Worm (Caenorhabditis elegans): ENCODE data around the gene phf-30.

phf-30 gene

ce11 chrV:8500348-8500747 is 31.5 kb downstream of the phf-30 start (continued):
- TF ChIP-seq F37B4.10 (GFP tag; IDR thresholded peaks at IDR 0.05), result peak; percentile 99
- peak; percentile 99 for TF ChIP-seq bed-1 (GFP tag; IDR thresholded peaks at IDR 0.05)
- TF ChIP-seq somi-1 (GFP tag; optimal IDR thresholded peaks at IDR 0.05), result peak; percentile 99
- peak; percentile 89 for TF ChIP-seq ztf-18 (tag; optimal IDR thresholded peaks at IDR 0.05)
- TF ChIP-seq mes-4 (tag; optimal IDR thresholded peaks at IDR 0.05), result peak; percentile 96
- peak; percentile 91 for TF ChIP-seq F22D6.2 (tag; optimal IDR thresholded peaks at IDR 0.05)
- TF ChIP-seq ztf-28 (GFP tag; IDR thresholded peaks at IDR 0.05), result peak; percentile 98
- peak; percentile 100 for TF ChIP-seq tbp1 (GFP tag; optimal IDR thresholded peaks at IDR 0.05)
- peak; percentile 100 for TF ChIP-seq ceh-58 (GFP tag; IDR thresholded peaks at IDR 0.05)
- TF ChIP-seq athp-1 (tag; optimal IDR thresholded peaks at IDR 0.05), result peak; percentile 100
- TF ChIP-seq zim-3 (tag; optimal IDR thresholded peaks at IDR 0.05), result peak; percentile 100
- peak; percentile 99 for TF ChIP-seq B0336.3 (GFP tag; IDR thresholded peaks at IDR 0.05)
- peak; percentile 100 for TF ChIP-seq F52B5.7 (tag; optimal IDR thresholded peaks at IDR 0.05)
- peak; percentile 99 for TF ChIP-seq die-1 (tag; optimal IDR thresholded peaks at IDR 0.05)
- TF ChIP-seq ama-1 (optimal IDR thresholded peaks at IDR 0.05), result peak; percentile 59
- peak; percentile 96 to 97 for TF ChIP-seq ama-1 (GFP tag; optimal IDR thresholded peaks at IDR 0.05)
- TF ChIP-seq hlh-26 (GFP tag; conservative IDR thresholded peaks at IDR 0.05), result peak; percentile 85
- TF ChIP-seq ceh-91 (GFP tag; IDR thresholded peaks at IDR 0.05), result peak; percentile 78
- TF ChIP-seq hmg-20 (GFP tag; IDR thresholded peaks at IDR 0.05), result peak; percentile 98
- TF ChIP-seq Y53F4B.3 (GFP tag; IDR thresholded peaks at IDR 0.05), result peak; percentile 94
- peak; percentile 62 for TF ChIP-seq lsy-27 (tag; optimal IDR thresholded peaks at IDR 0.05; ENCODE audit: borderline replicate concordance, insufficient read depth)
- peak; percentile 97 for TF ChIP-seq ZK185.1 (tag; optimal IDR thresholded peaks at IDR 0.05; ENCODE audit: poor library complexity, severe bottlenecking)
- peak; percentile 96 for TF ChIP-seq B0035.1 (tag; optimal IDR thresholded peaks at IDR 0.05)
- TF ChIP-seq rec-8 (tag; optimal IDR thresholded peaks at IDR 0.05), result peak; percentile 96 to 99
- TF ChIP-seq repo-1 (tag; optimal IDR thresholded peaks at IDR 0.05), result peak; percentile 100
- peak; percentile 98 for TF ChIP-seq rpc-1 (optimal IDR thresholded peaks at IDR 0.05)
- peak; percentile 100 for TF ChIP-seq rpc-1 (tag; optimal IDR thresholded peaks at IDR 0.05)
- TF ChIP-seq atf-7 (tag; optimal IDR thresholded peaks at IDR 0.05), result peak; percentile 98
- TF ChIP-seq him-1 (tag; optimal IDR thresholded peaks at IDR 0.05), result peak; percentile 100
- TF ChIP-seq nhr-120 (GFP tag; IDR thresholded peaks at IDR 0.05), result peak; percentile 100
- TF ChIP-seq B0019.2 (GFP tag; conservative IDR thresholded peaks at IDR 0.05), result peak; percentile 92
- peak; percentile 89 for TF ChIP-seq Y67H2A.10 (GFP tag; conservative IDR thresholded peaks at IDR 0.05)
- peak; percentile 100 for TF ChIP-seq chd-7 (tag; optimal IDR thresholded peaks at IDR 0.05)
- TF ChIP-seq pha-4 (tag; optimal IDR thresholded peaks at IDR 0.05), result no peak
- peak; percentile 98 for TF ChIP-seq pbrm-1 (GFP tag; IDR thresholded peaks at IDR 0.05)
- peak; percentile 100 for TF ChIP-seq ztf-25 (GFP tag; IDR thresholded peaks at IDR 0.05)
- peak; percentile 97 for TF ChIP-seq F39B2.1 (GFP tag; IDR thresholded peaks at IDR 0.05)
- peak; percentile 77 for TF ChIP-seq F33H1.4 (GFP tag; IDR thresholded peaks at IDR 0.05)
- TF ChIP-seq madf-8 (GFP tag; conservative IDR thresholded peaks at IDR 0.05), result peak; percentile 84
- TF ChIP-seq madf-6 (GFP tag; IDR thresholded peaks at IDR 0.05), result peak; percentile 94
- peak; percentile 99 for TF ChIP-seq C17E4.6 (GFP tag; IDR thresholded peaks at IDR 0.05)
- peak; percentile 96 for TF ChIP-seq madf-3 (GFP tag; IDR thresholded peaks at IDR 0.05)
- TF ChIP-seq lin-54 (GFP tag; optimal IDR thresholded peaks at IDR 0.05), result peak; percentile 97
- TF ChIP-seq snpc-1.3 (tag; optimal IDR thresholded peaks at IDR 0.05; ENCODE audit: insufficient read depth), result peak; percentile 98
- peak; percentile 55 for TF ChIP-seq F55B11.4 (tag; optimal IDR thresholded peaks at IDR 0.05; ENCODE audit: borderline replicate concordance, insufficient read depth)
- peak; percentile 80 for TF ChIP-seq attf-3 (GFP tag; conservative IDR thresholded peaks at IDR 0.05)
- TF ChIP-seq Y79H2A.3 (GFP tag; conservative IDR thresholded peaks at IDR 0.05), result peak; percentile 98
- TF ChIP-seq T26A5.8 (tag; optimal IDR thresholded peaks at IDR 0.05), result peak; percentile 100
- TF ChIP-seq hlh-12 (tag; optimal IDR thresholded peaks at IDR 0.05), result peak; percentile 94
- TF ChIP-seq dox-1 (GFP tag; IDR thresholded peaks at IDR 0.05), result peak; percentile 99
